Worm (Caenorhabditis elegans) whole organism, midembryonic: Measurements from ENCODE around the gene C07C7.3.

Experiments used
- T22C8.4 ChIP-seq: fragments of 200-800 bp; sonication (Bioruptor generic); IDR thresholded peaks from 2 replicates; pipeline ENCODE4 v1.3.6; 2022; ENCODE audit warnings: missing genetic modification characterization, missing compliant biosample characterization
- cog-1 ChIP-seq: sonication (generic microtip); optimal IDR thresholded peaks from 2 replicates; lab custom pipeline; 2016; ENCODE audit warnings: missing genetic modification characterization, missing compliant biosample characterization
- flt-1 ChIP-seq: fragments of 200-800 bp; sonication (Bioruptor generic); IDR thresholded peaks from 2 replicates; pipeline ENCODE4 v1.3.6; 2022; ENCODE audit warnings: missing genetic modification characterization, missing compliant biosample characterization
- klf-2 ChIP-seq: fragments of 200-800 bp; sonication (Bioruptor generic); conservative IDR thresholded peaks from 2 replicates; pipeline ENCODE4 v1.3.6; 2022; ENCODE audit warnings: missing genetic modification reagents, missing genetic modification characterization, missing compliant biosample characterization
- ref-1 ChIP-seq: fragments of 200-800 bp; sonication (Bioruptor generic); conservative IDR thresholded peaks from 2 replicates; pipeline ENCODE4 v1.3.6; 2022; ENCODE audit warnings: missing genetic modification reagents, missing genetic modification characterization, missing compliant biosample characterization
- tab-1 ChIP-seq: fragments of 200-800 bp; sonication (Bioruptor generic); IDR thresholded peaks from 2 replicates; pipeline ENCODE4 v1.3.6; 2022; ENCODE audit warnings: missing genetic modification characterization, missing compliant biosample characterization
- ztf-29 ChIP-seq: fragments of 200-800 bp; sonication (Bioruptor generic); IDR thresholded peaks from 2 replicates; pipeline ENCODE4 v1.3.6; 2022; ENCODE audit warnings: missing genetic modification reagents, missing genetic modification characterization, missing compliant biosample characterization

- TF ChIP-seq flt-1 (GFP tag; lab: Robert Waterston, UW) (no peak), cog-1 (tag; lab: Kevin White, UChicago) (no peak), ref-1 (GFP tag; lab: Robert Waterston, UW) (no peak), ztf-29 (GFP tag; lab: Robert Waterston, UW) (no peak), klf-2 (GFP tag; lab: Robert Waterston, UW) (no peak), tab-1 (GFP tag; lab: Robert Waterston, UW) (no peak), T22C8.4 (GFP tag; lab: Robert Waterston, UW) (no peak)
These were observed 34.0 kb downstream of the C07C7.3 start, which contains the start of gene wnk-1 for ce11 chrIV:9199939-9200202.
